Worm (Caenorhabditis elegans) whole organism, L1 larva: ENCODE results near the gene pqn-35.

Experiments
- C16A3.4 ChIP-seq: fragments of 150-350 bp; optimal IDR thresholded peaks from 2 replicates; lab custom pipeline; 2014; ENCODE audit warnings: missing biosample characterization, missing genetic modification characterization
- Y116A8C.19 ChIP-seq: sonication (generic microtip); optimal IDR thresholded peaks from 2 replicates; lab custom pipeline; 2016; ENCODE audit warnings: missing compliant biosample characterization, missing genetic modification characterization, borderline replicate concordance
- alr-1 ChIP-seq: fragments of 200-800 bp; sonication (Bioruptor generic); optimal IDR thresholded peaks from 2 replicates; lab custom pipeline; 2018; ENCODE audit warnings: borderline replicate concordance, mild to moderate bottlenecking, missing genetic modification characterization, missing compliant biosample characterization
- aly-2 ChIP-seq: fragments of 150-350 bp; optimal IDR thresholded peaks from 2 replicates; lab custom pipeline; 2014; ENCODE audit warnings: missing biosample characterization, missing genetic modification characterization
- blmp-1 ChIP-seq: fragments of 150-350 bp; optimal IDR thresholded peaks from 2 replicates; lab custom pipeline; 2014; ENCODE audit warnings: missing biosample characterization, missing genetic modification characterization
- ceh-90 ChIP-seq: sonication (generic microtip); optimal IDR thresholded peaks from 2 replicates; lab custom pipeline; 2016; ENCODE audit warnings: missing genetic modification characterization, missing compliant biosample characterization
- dpl-1 ChIP-seq, 3 experiments: fragments of 150-350 bp in 2 of 3; sonication (generic microtip) in 1 of 3; optimal IDR thresholded peaks; 2 replicates each; lab custom pipeline; 2014 to 2017; ENCODE audit warnings: missing biosample characterization in 3 of 3, missing genetic modification characterization in 3 of 3, missing genetic modification reagents in 3 of 3
- efl-1 ChIP-seq, 4 experiments: fragments of 150-350 bp; optimal IDR thresholded peaks in 3 of 4; peaks in 1 of 4; 1 replicate in 1 of 4; 2 replicates in 3 of 4; lab custom pipeline; 2014; ENCODE audit warnings: missing biosample characterization in 2 of 4, missing genetic modification characterization in 2 of 4, missing genetic modification reagents in 2 of 4
- efl-3 ChIP-seq: fragments of 200-800 bp; sonication (Bioruptor generic); optimal IDR thresholded peaks from 2 replicates; lab custom pipeline; 2018; ENCODE audit warnings: mild to moderate bottlenecking, missing genetic modification characterization, missing compliant biosample characterization
- egl-13 ChIP-seq: sonication (generic microtip); optimal IDR thresholded peaks from 2 replicates; lab custom pipeline; 2016; ENCODE audit warnings: missing genotype, missing genetic modification reagents, missing genetic modification characterization, missing compliant biosample characterization
- elt-2 ChIP-seq: sonication (generic microtip); optimal IDR thresholded peaks from 2 replicates; lab custom pipeline; 2016; ENCODE audit warnings: missing genetic modification characterization, mild to moderate bottlenecking, inconsistent platforms, missing compliant biosample characterization, missing genetic modification reagents
- elt-3 ChIP-seq, 6 experiments: fragments of 150-350 bp in 1 of 6; sonication (generic microtip); optimal IDR thresholded peaks; 2 replicates each; lab custom pipeline; 2017 to 2018; ENCODE audit warnings: missing biosample characterization in 6 of 6, missing genetic modification characterization in 6 of 6, inconsistent platforms in 1 of 6
- ets-5 ChIP-seq: fragments of 200-800 bp; sonication (Bioruptor generic); IDR thresholded peaks from 2 replicates; pipeline ENCODE4 v1.3.6; 2022; ENCODE audit warnings: missing genetic modification characterization, missing compliant biosample characterization
- fkh-8 ChIP-seq: sonication (generic microtip); optimal IDR thresholded peaks from 2 replicates; lab custom pipeline; 2016; ENCODE audit warnings: mild to moderate bottlenecking, missing genetic modification characterization, missing compliant biosample characterization
- hlh-4 ChIP-seq: sonication (generic microtip); optimal IDR thresholded peaks from 2 replicates; lab custom pipeline; 2016; ENCODE audit warnings: mild to moderate bottlenecking, missing genetic modification characterization, missing compliant biosample characterization
- isw-1 ChIP-seq: fragments of 200-800 bp; sonication (Bioruptor generic); IDR thresholded peaks from 2 replicates; pipeline ENCODE4 v1.3.6; 2022; ENCODE audit warnings: missing genetic modification characterization, missing compliant biosample characterization
- lin-15B ChIP-seq: fragments of 150-350 bp; sonication (generic microtip); optimal IDR thresholded peaks from 3 replicates; lab custom pipeline; 2014; ENCODE audit warnings: missing biosample characterization, missing genetic modification characterization
- lsy-2 ChIP-seq, 2 experiments: fragments of 150-350 bp; optimal IDR thresholded peaks; 2 replicates each; lab custom pipeline; 2014; ENCODE audit warnings: missing biosample characterization in 2 of 2, missing genetic modification characterization in 2 of 2
- mab-9 ChIP-seq: fragments of 200-800 bp; sonication (Bioruptor generic); IDR thresholded peaks from 2 replicates; pipeline ENCODE4 v1.3.6; 2022; ENCODE audit warnings: missing genetic modification reagents, missing genetic modification characterization, missing compliant biosample characterization
- mdl-1 ChIP-seq, 2 experiments: fragments of 150-350 bp; optimal IDR thresholded peaks; 2 replicates each; lab custom pipeline; 2014 to 2017; ENCODE audit warnings: missing biosample characterization in 2 of 2, missing genetic modification characterization in 2 of 2, inconsistent platforms in 1 of 2
- mef-2 ChIP-seq: fragments of 150-350 bp; optimal IDR thresholded peaks from 2 replicates; lab custom pipeline; 2014; ENCODE audit warnings: missing biosample characterization, missing genetic modification characterization
- mep-1 ChIP-seq: fragments of 150-350 bp; optimal IDR thresholded peaks from 2 replicates; lab custom pipeline; 2014; ENCODE audit warnings: missing biosample characterization, missing genetic modification characterization
- nhr-19 ChIP-seq: fragments of 200-800 bp; sonication (Bioruptor generic); conservative IDR thresholded peaks from 2 replicates; pipeline ENCODE4 v1.3.6; 2022; ENCODE audit warnings: missing genetic modification characterization, missing compliant biosample characterization
- nhr-20 ChIP-seq: sonication (generic microtip); optimal IDR thresholded peaks from 2 replicates; lab custom pipeline; 2016; ENCODE audit warnings: mild to moderate bottlenecking, missing genetic modification characterization, missing compliant biosample characterization
- nhr-28 ChIP-seq: fragments of 150-350 bp; optimal IDR thresholded peaks from 2 replicates; lab custom pipeline; 2014; ENCODE audit warnings: missing biosample characterization, missing genetic modification characterization
- nhr-76 ChIP-seq: sonication (generic microtip); optimal IDR thresholded peaks from 2 replicates; lab custom pipeline; 2017; ENCODE audit warnings: missing biosample characterization, missing genetic modification characterization
- pag-3 ChIP-seq: sonication (generic microtip); optimal IDR thresholded peaks from 2 replicates; lab custom pipeline; 2017; ENCODE audit warnings: missing genetic modification characterization, mild to moderate bottlenecking, missing compliant biosample characterization, antibody characterized with exemption, borderline replicate concordance; ENCODE audit not compliant: insufficient read depth
- pax-3 ChIP-seq: fragments of 200-800 bp; sonication (Bioruptor generic); optimal IDR thresholded peaks from 2 replicates; lab custom pipeline; 2018; ENCODE audit warnings: mild to moderate bottlenecking, missing genetic modification characterization, moderate library complexity, missing compliant biosample characterization
- pqm-1 ChIP-seq: sonication (generic microtip); optimal IDR thresholded peaks from 3 replicates; lab custom pipeline; 2017; ENCODE audit warnings: missing biosample characterization, missing genetic modification characterization
- rnt-1 ChIP-seq: sonication (generic microtip); optimal IDR thresholded peaks from 2 replicates; lab custom pipeline; 2016; ENCODE audit warnings: mild to moderate bottlenecking, missing genetic modification characterization, moderate library complexity, missing compliant biosample characterization
- snu-23 ChIP-seq: sonication (generic microtip); optimal IDR thresholded peaks from 2 replicates; lab custom pipeline; 2016; ENCODE audit warnings: missing genetic modification characterization, missing compliant biosample characterization
- sptf-1 ChIP-seq: fragments of 150-350 bp; optimal IDR thresholded peaks from 2 replicates; lab custom pipeline; 2014; ENCODE audit warnings: missing biosample characterization, missing genetic modification characterization
- sup-37 ChIP-seq: fragments of 200-800 bp; sonication (Bioruptor generic); optimal IDR thresholded peaks from 2 replicates; lab custom pipeline; 2018; ENCODE audit warnings: mild to moderate bottlenecking, missing genetic modification characterization, missing compliant biosample characterization
- swsn-7 ChIP-seq: sonication (generic microtip); optimal IDR thresholded peaks from 2 replicates; lab custom pipeline; 2016; ENCODE audit warnings: missing genetic modification characterization, missing compliant biosample characterization
- tbx-2 ChIP-seq: sonication (generic microtip); optimal IDR thresholded peaks from 2 replicates; lab custom pipeline; 2016; ENCODE audit warnings: missing genetic modification characterization, missing compliant biosample characterization
- tlp-1 ChIP-seq: fragments of 150-350 bp; optimal IDR thresholded peaks from 2 replicates; lab custom pipeline; 2014; ENCODE audit warnings: missing biosample characterization, missing genetic modification characterization
- unc-130 ChIP-seq: fragments of 150-350 bp; optimal IDR thresholded peaks from 2 replicates; lab custom pipeline; 2017; ENCODE audit warnings: missing biosample characterization, missing genetic modification characterization, inconsistent platforms
- unc-62 ChIP-seq: fragments of 150-350 bp; optimal IDR thresholded peaks from 2 replicates; lab custom pipeline; 2014; ENCODE audit warnings: missing biosample characterization, missing genetic modification reagents, missing genetic modification characterization
- unc-98 ChIP-seq: fragments of 200-800 bp; sonication (Bioruptor generic); IDR thresholded peaks from 2 replicates; pipeline ENCODE4 v1.3.6; 2022; ENCODE audit warnings: missing genetic modification characterization, missing compliant biosample characterization
- vab-15 ChIP-seq: sonication (generic microtip); optimal IDR thresholded peaks from 2 replicates; lab custom pipeline; 2017; ENCODE audit warnings: missing genotype, mild to moderate bottlenecking, missing genetic modification characterization, missing compliant biosample characterization
- zag-1 ChIP-seq: fragments of 150-350 bp; optimal IDR thresholded peaks from 2 replicates; lab custom pipeline; 2014; ENCODE audit warnings: missing biosample characterization, missing genetic modification characterization
- zip-4 ChIP-seq: fragments of 200-800 bp; sonication (Bioruptor generic); optimal IDR thresholded peaks from 2 replicates; lab custom pipeline; 2018; ENCODE audit warnings: mild to moderate bottlenecking, missing genetic modification characterization, moderate library complexity, missing compliant biosample characterization
- ztf-11 ChIP-seq, 2 experiments: sonication (generic microtip); optimal IDR thresholded peaks; 2 replicates each; lab custom pipeline; 2016 to 2017; ENCODE audit warnings: missing genetic modification characterization in 2 of 2, missing biosample characterization in 1 of 2, missing compliant biosample characterization in 1 of 2
- ztf-4 ChIP-seq: fragments of 150-350 bp; optimal IDR thresholded peaks from 2 replicates; lab custom pipeline; 2014; ENCODE audit warnings: missing biosample characterization, missing genetic modification characterization

pqn-35 gene

DNA sequence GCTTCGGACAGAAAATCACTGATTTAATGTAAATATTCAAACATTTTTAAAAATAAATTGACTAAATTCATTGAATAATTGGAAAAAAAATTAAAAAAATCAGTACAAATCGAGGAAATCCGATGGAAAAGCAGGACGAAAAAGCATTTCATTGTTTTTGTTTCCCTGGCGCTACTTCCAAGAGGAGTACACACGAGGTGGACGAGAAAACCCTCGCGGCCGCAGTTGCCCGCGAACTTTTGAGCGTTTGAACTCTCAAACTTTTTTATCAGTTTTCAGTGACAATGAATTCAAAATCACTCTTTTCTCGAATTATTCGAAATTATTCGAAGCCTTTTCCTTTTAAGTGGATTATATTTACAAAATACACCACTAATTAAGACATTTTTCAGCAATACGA, 9.8 kb upstream of the pqn-35 start, which contains the start of gene F35D11.4 (continued):
- TF ChIP-seq zag-1 (tag; lab: Kevin White, UChicago) (no peak), mep-1 (peak; percentile 67), efl-1 (optimal IDR thresholded peaks at IDR 0.05; lab: Kevin White, UChicago) (peak; percentile 94), efl-1 (GFP tag; optimal IDR thresholded peaks at IDR 0.05 in 1 of 2; lab: Kevin White, UChicago) (peak; percentile 91 to 99), ztf-11 (tag; optimal IDR thresholded peaks at IDR 0.05; lab: Kevin White, UChicago) (peak in 1 of 2 experiments; percentile 89), unc-130 (tag; lab: Kevin White, UChicago) (peak; percentile 57), efl-3 (GFP tag; lab: Kevin White, UChicago) (no peak), pag-3 (tag; lab: Kevin White, UChicago) (no peak), aly-2 (tag; lab: Kevin White, UChicago) (no peak), sup-37 (GFP tag; lab: Kevin White, UChicago) (peak; percentile 62), sptf-1 (tag; lab: Kevin White, UChicago) (no peak), C16A3.4 (peak; percentile 60), unc-62 (no peak), blmp-1 (tag; lab: Kevin White, UChicago) (peak; percentile 61), ceh-90 (tag; lab: Kevin White, UChicago) (peak; percentile 87), mdl-1 (tag; optimal IDR thresholded peaks at IDR 0.05; lab: Kevin White, UChicago) (peak in 1 of 2 experiments; percentile 67), nhr-76 (tag; lab: Kevin White, UChicago) (no peak), zip-4 (GFP tag; lab: Kevin White, UChicago) (peak; percentile 34), egl-13 (peak; percentile 79), pqm-1 (tag; lab: Kevin White, UChicago) (no peak), lin-15B (peak; percentile 73), vab-15 (tag; lab: Kevin White, UChicago) (no peak), swsn-7 (tag; lab: Kevin White, UChicago) (peak; percentile 83), nhr-20 (tag; lab: Kevin White, UChicago) (peak; percentile 89), tlp-1 (tag; lab: Kevin White, UChicago) (no peak), alr-1 (no peak), fkh-8 (tag; lab: Kevin White, UChicago) (peak; percentile 74), dpl-1 (GFP tag; optimal IDR thresholded peaks at IDR 0.05; lab: Kevin White, UChicago) (peak; percentile 89 to 94 (median 93)), nhr-28 (tag; lab: Kevin White, UChicago) (no peak), ztf-4 (tag; lab: Kevin White, UChicago) (peak; percentile 16), elt-3 (tag; optimal IDR thresholded peaks at IDR 0.05; lab: Kevin White, UChicago) (peak in 2 of 6 experiments; percentile 33 to 56), lsy-2 (tag; optimal IDR thresholded peaks at IDR 0.05; lab: Kevin White, UChicago) (peak; percentile 77 to 85), nhr-19 (GFP tag; lab: Robert Waterston, UW) (peak; percentile 84), ets-5 (no peak), unc-98 (peak; percentile 66), tbx-2 (tag; lab: Kevin White, UChicago) (peak; percentile 90), mef-2 (tag; lab: Kevin White, UChicago) (no peak), Y116A8C.19 (tag; lab: Kevin White, UChicago) (peak; percentile 49), hlh-4 (tag; lab: Kevin White, UChicago) (no peak), isw-1 (peak; percentile 65; the same call in 1 of the 2 replicates), mab-9 (peak; percentile 45; the same call in 1 of the 2 replicates), pax-3 (tag; lab: Kevin White, UChicago) (peak; percentile 87), elt-2 (tag; lab: Kevin White, UChicago) (peak; percentile 90), rnt-1 (tag; lab: Kevin White, UChicago) (peak; percentile 99), snu-23 (GFP tag; lab: Kevin White, UChicago) (peak; percentile 87)
